Worm (Caenorhabditis elegans) whole organism, young adult: ENCODE measurements around the gene fbxa-26.
"Not testable (repeated sequence)": the region's sequence is repeated elsewhere in the genome, so short reads cannot be mapped to it uniquely, and the experiment has no call there.

ENCODE experiments used
- F37B4.10 ChIP-seq: fragments of 200-800 bp; sonication (Bioruptor generic); IDR thresholded peaks from 2 replicates; pipeline ENCODE4 v1.3.6; 2022; ENCODE audit warnings: missing genetic modification characterization, missing compliant biosample characterization
- gei-17 ChIP-seq: fragments of 200-800 bp; sonication (Bioruptor generic); optimal IDR thresholded peaks from 2 replicates; lab custom pipeline; 2018; ENCODE audit warnings: mild to moderate bottlenecking, missing genetic modification characterization, missing compliant biosample characterization
- him-1 ChIP-seq: sonication (generic microtip); optimal IDR thresholded peaks from 2 replicates; lab custom pipeline; 2016; ENCODE audit warnings: missing genotype, missing genetic modification reagents, missing genetic modification characterization, missing compliant biosample characterization
- lsl-1 ChIP-seq: fragments of 200-800 bp; sonication (Bioruptor generic); optimal IDR thresholded peaks from 2 replicates; lab custom pipeline; 2018; ENCODE audit warnings: mild to moderate bottlenecking, missing genetic modification characterization, moderate library complexity, missing compliant biosample characterization
- nfya-1 ChIP-seq: sonication (generic microtip); optimal IDR thresholded peaks from 2 replicates; lab custom pipeline; 2017; ENCODE audit warnings: antibody characterized with exemption, missing compliant biosample characterization, missing genetic modification characterization, borderline replicate concordance; ENCODE audit not compliant: insufficient read depth
- sdz-38 ChIP-seq: sonication (generic microtip); optimal IDR thresholded peaks from 2 replicates; lab custom pipeline; 2016; ENCODE audit warnings: missing genotype, missing genetic modification characterization, missing compliant biosample characterization
- snpc-4 ChIP-seq, 5 experiments: fragments of 150-350 bp in 1 of 5; sonication (generic microtip) in 4 of 5; optimal IDR thresholded peaks; 2 replicates each; lab custom pipeline; 2014 to 2018; ENCODE audit warnings: missing genetic modification characterization in 5 of 5, missing biosample characterization in 3 of 5, antibody characterized with exemption in 2 of 5, mild to moderate bottlenecking in 2 of 5, missing compliant biosample characterization in 2 of 5, missing genotype in 2 of 5, moderate library complexity in 2 of 5, missing genetic modification reagents in 1 of 5

DNA sequence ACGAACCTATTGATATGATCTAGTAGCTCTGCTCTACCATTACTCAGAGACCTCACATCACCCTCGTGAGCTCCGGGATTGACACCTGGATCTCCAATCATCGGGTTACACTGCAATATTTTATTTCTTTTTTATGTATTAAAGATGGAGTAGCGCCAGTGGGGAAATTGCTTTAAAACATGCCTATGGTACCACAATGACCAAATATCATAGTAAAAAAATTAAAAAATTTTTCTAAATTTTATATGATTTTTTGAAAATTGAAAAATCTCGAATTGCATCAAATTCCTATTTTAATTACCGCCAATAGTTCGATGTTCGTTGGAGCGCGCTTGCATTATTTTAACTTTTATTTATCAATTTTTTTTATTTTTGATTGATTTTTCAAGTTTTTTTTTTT is 35.6 kb upstream of the fbxa-26 start, which contains the start of gene pals-40:
- TF ChIP-seq him-1; F37B4.10 (GFP tag; lab: Robert Waterston, UW); lsl-1 (GFP tag; lab: Kevin White, UChicago); snpc-4 (GFP tag; optimal IDR thresholded peaks at IDR 0.05; lab: Kevin White, UChicago); snpc-4 (tag; optimal IDR thresholded peaks at IDR 0.05; lab: Kevin White, UChicago); nfya-1 (tag; lab: Kevin White, UChicago); gei-17; sdz-38 (tag; lab: Kevin White, UChicago): not testable (repeated sequence)
